Fruit fly (Drosophila melanogaster): Measurements from ENCODE around the gene CG8289.

DNA sequence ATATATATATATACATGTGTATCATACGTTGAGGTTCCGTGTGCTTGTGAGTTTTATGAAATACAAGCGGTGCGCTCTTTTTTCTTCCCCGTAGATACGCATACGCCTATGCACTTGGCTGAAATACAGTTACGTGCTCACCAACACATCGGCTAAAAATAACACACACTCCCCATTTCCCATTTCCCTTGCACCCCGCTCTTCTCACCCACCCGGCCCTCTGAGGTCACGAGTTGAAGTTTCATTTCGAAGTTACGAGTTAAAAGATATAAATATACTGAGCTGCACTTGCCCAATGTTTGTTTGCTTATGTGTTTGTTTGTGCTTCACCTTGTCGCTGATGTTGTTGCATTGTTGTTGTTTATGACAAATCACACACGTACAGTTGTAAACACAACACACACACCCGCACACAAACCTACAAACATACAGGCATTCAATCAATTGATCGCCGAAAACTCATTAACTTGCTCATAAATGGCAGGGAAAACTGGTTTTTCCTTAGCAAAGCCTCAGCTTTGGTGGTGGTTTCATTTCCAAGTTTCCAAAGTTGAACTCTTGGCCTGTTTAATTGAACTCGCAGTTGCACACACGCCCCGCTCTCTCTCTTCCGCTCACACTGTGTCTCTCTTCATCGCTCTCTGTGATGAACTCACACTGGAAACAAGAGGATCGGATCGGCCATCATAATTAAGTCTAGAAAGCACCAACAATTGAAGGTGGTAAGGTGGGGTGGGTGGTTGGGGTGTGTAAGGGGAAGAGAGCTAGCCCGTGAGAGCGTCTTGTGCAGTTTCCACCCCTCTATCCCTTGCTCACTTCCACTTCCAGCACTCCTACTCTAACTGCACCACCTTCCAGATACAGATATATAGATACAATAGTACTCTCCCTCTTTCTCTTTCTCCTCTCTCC, 22.6 kb upstream of the CG8289 start:
- no peak for TF ChIP-seq psq (optimal IDR thresholded peaks at IDR 0.05)
- TF ChIP-seq ttk (optimal IDR thresholded peaks at IDR 0.05): no peak
- TF ChIP-seq insv (optimal IDR thresholded peaks at IDR 0.05): no peak

Measured in Kc167 (cell line).